Fruit fly (Drosophila melanogaster) whole organism, prepupa: ENCODE measurements around the gene CG17197.

Experiments
- Blimp-1 ChIP-seq: fragments of 200-800 bp; sonication (Bioruptor generic); optimal IDR thresholded peaks from 3 replicates; lab custom pipeline; 2017; ENCODE audit warnings: missing biosample characterization, missing genetic modification characterization, mild to moderate bottlenecking, moderate library complexity, missing genetic modification reagents
- Hr39 ChIP-seq: fragments of 200-800 bp; sonication (Bioruptor generic); optimal IDR thresholded peaks from 2 replicates; lab custom pipeline; 2016; ENCODE audit warnings: missing biosample characterization, missing genetic modification characterization
- ss ChIP-seq, 2 experiments: fragments of 200-800 bp; sonication (Bioruptor generic); optimal IDR thresholded peaks; 2 replicates in 1 of 2; 3 replicates in 1 of 2; lab custom pipeline; 2017 to 2018; ENCODE audit warnings: mild to moderate bottlenecking in 2 of 2, missing biosample characterization in 2 of 2, missing genetic modification characterization in 2 of 2, moderate library complexity in 1 of 2

DNA sequence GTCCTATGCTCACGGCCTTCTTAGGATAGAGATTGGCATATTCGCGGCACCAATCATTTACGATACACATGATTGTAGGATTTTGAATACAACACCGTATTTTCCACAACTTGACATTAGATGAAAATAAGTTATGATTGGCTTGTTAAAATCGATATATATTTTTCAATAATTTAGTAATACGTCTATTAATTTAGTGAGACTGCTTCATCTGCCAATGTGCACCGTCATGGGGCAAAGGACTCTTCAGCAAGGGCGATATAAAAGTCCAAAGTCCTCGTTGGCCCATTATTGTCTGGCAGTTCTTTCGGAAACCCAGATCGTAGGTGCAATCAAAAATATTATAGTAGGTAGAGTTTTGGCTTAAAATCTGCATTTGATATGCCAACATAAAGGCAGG, 968 bp upstream of the CG17197 start, which contains the start of gene CG17196:
- no peak for TF ChIP-seq ss (GFP tag; optimal IDR thresholded peaks at IDR 0.05; lab: Kevin White, UChicago)
- TF ChIP-seq Blimp-1 (GFP tag; lab: Kevin White, UChicago), result no peak
- no peak for TF ChIP-seq Hr39 (GFP tag; lab: Kevin White, UChicago)
